Worm (Caenorhabditis elegans) whole organism, late embryonic: ENCODE measurements around the gene ZK666.11.

Source experiments
- C08G9.2 ChIP-seq: sonication (generic microtip); optimal IDR thresholded peaks from 2 replicates; lab custom pipeline; 2016; ENCODE audit warnings: mild to moderate bottlenecking, missing genetic modification characterization, moderate library complexity, missing compliant biosample characterization
- C38D4.7 ChIP-seq: fragments of 200-800 bp; sonication (Bioruptor generic); optimal IDR thresholded peaks from 2 replicates; lab custom pipeline; 2018; ENCODE audit warnings: mild to moderate bottlenecking, missing genetic modification characterization, moderate library complexity, missing compliant biosample characterization
- K09A11.1 ChIP-seq: sonication (generic microtip); optimal IDR thresholded peaks from 2 replicates; lab custom pipeline; 2017; ENCODE audit warnings: antibody characterized with exemption, mild to moderate bottlenecking, missing genetic modification characterization, missing compliant biosample characterization; ENCODE audit not compliant: insufficient read depth
- ceh-14 ChIP-seq: sonication (generic microtip); optimal IDR thresholded peaks from 2 replicates; lab custom pipeline; 2016; ENCODE audit warnings: missing genotype, missing genetic modification characterization, missing compliant biosample characterization
- ceh-18 ChIP-seq: sonication (generic microtip); optimal IDR thresholded peaks from 2 replicates; lab custom pipeline; 2016; ENCODE audit warnings: missing genetic modification characterization, missing compliant biosample characterization
- ceh-19 ChIP-seq: fragments of 200-800 bp; sonication (Bioruptor generic); optimal IDR thresholded peaks from 2 replicates; lab custom pipeline; 2018; ENCODE audit warnings: mild to moderate bottlenecking, missing genetic modification characterization, missing compliant biosample characterization
- ceh-22 ChIP-seq: sonication (generic microtip); optimal IDR thresholded peaks from 2 replicates; lab custom pipeline; 2017; ENCODE audit warnings: missing biosample characterization, missing genetic modification characterization
- ceh-24 ChIP-seq: sonication (generic microtip); optimal IDR thresholded peaks from 2 replicates; lab custom pipeline; 2016; ENCODE audit warnings: mild to moderate bottlenecking, missing genetic modification characterization, missing compliant biosample characterization
- ceh-31 ChIP-seq: sonication (generic microtip); optimal IDR thresholded peaks from 2 replicates; lab custom pipeline; 2016; ENCODE audit warnings: missing genetic modification characterization, missing compliant biosample characterization
- ceh-48 ChIP-seq: sonication (generic microtip); optimal IDR thresholded peaks from 2 replicates; lab custom pipeline; 2016; ENCODE audit warnings: missing genetic modification characterization, inconsistent platforms, missing compliant biosample characterization
- che-1 ChIP-seq: sonication (generic microtip); optimal IDR thresholded peaks from 2 replicates; lab custom pipeline; 2016; ENCODE audit warnings: mild to moderate bottlenecking, missing genetic modification characterization, missing compliant biosample characterization
- dmd-4 ChIP-seq: sonication (generic microtip); optimal IDR thresholded peaks from 2 replicates; lab custom pipeline; 2016; ENCODE audit warnings: borderline replicate concordance, missing genetic modification characterization, missing compliant biosample characterization
- dve-1 ChIP-seq: sonication (generic microtip); optimal IDR thresholded peaks from 2 replicates; lab custom pipeline; 2017; ENCODE audit warnings: antibody characterized with exemption, mild to moderate bottlenecking, missing genetic modification characterization, missing compliant biosample characterization
- eyg-1 ChIP-seq: sonication (generic microtip); optimal IDR thresholded peaks from 2 replicates; lab custom pipeline; 2016; ENCODE audit warnings: missing genotype, missing genetic modification characterization, missing compliant biosample characterization
- fax-1 ChIP-seq: sonication (generic microtip); optimal IDR thresholded peaks from 2 replicates; lab custom pipeline; 2016; ENCODE audit warnings: missing genotype, missing genetic modification characterization, missing compliant biosample characterization
- fkh-10 ChIP-seq: fragments of 150-350 bp; optimal IDR thresholded peaks from 2 replicates; lab custom pipeline; 2014; ENCODE audit warnings: missing biosample characterization, missing genetic modification reagents, missing genetic modification characterization
- hlh-13 ChIP-seq: fragments of 200-800 bp; sonication (Bioruptor generic); optimal IDR thresholded peaks from 2 replicates; lab custom pipeline; 2018; ENCODE audit warnings: mild to moderate bottlenecking, missing genetic modification characterization, missing compliant biosample characterization
- hlh-30 ChIP-seq: sonication (generic microtip); optimal IDR thresholded peaks from 2 replicates; lab custom pipeline; 2017; ENCODE audit warnings: antibody characterized with exemption, missing genetic modification characterization, missing compliant biosample characterization; ENCODE audit not compliant: insufficient read depth
- hlh-6 ChIP-seq: sonication (generic microtip); optimal IDR thresholded peaks from 2 replicates; lab custom pipeline; 2016; ENCODE audit warnings: missing genotype, missing genetic modification characterization, missing compliant biosample characterization
- hlh-8 ChIP-seq: sonication (generic microtip); optimal IDR thresholded peaks from 2 replicates; lab custom pipeline; 2016; ENCODE audit warnings: missing genotype, missing genetic modification characterization, missing compliant biosample characterization
- lim-6 ChIP-seq: sonication (generic microtip); optimal IDR thresholded peaks from 2 replicates; lab custom pipeline; 2016; ENCODE audit warnings: missing genetic modification characterization, missing compliant biosample characterization
- lin-11 ChIP-seq: fragments of 200-800 bp; sonication (Bioruptor generic); optimal IDR thresholded peaks from 2 replicates; lab custom pipeline; 2018; ENCODE audit warnings: mild to moderate bottlenecking, missing genetic modification characterization, missing compliant biosample characterization
- madf-2 ChIP-seq: sonication (generic microtip); optimal IDR thresholded peaks from 2 replicates; lab custom pipeline; 2017; ENCODE audit warnings: missing genetic modification characterization, missing compliant biosample characterization
- nhr-11 ChIP-seq: fragments of 150-350 bp; optimal IDR thresholded peaks from 2 replicates; lab custom pipeline; 2014; ENCODE audit warnings: missing biosample characterization, missing genetic modification characterization
- pax-1 ChIP-seq: fragments of 150-350 bp; optimal IDR thresholded peaks from 2 replicates; lab custom pipeline; 2014; ENCODE audit warnings: missing biosample characterization, missing genetic modification characterization
- pha-4 ChIP-seq: fragments of 150-350 bp; optimal IDR thresholded peaks from 2 replicates; lab custom pipeline; 2018; ENCODE audit warnings: missing biosample characterization, missing genetic modification reagents, missing genetic modification characterization
- pros-1 ChIP-seq: fragments of 150-350 bp; optimal IDR thresholded peaks from 2 replicates; lab custom pipeline; 2014; ENCODE audit warnings: missing biosample characterization, missing genetic modification reagents, missing genetic modification characterization
- ref-2 ChIP-seq: sonication (generic microtip); optimal IDR thresholded peaks from 2 replicates; lab custom pipeline; 2016; ENCODE audit warnings: missing genetic modification characterization, missing compliant biosample characterization
- tbx-2 ChIP-seq: sonication (generic microtip); optimal IDR thresholded peaks from 2 replicates; lab custom pipeline; 2016; ENCODE audit warnings: missing genetic modification characterization, missing compliant biosample characterization
- ttx-3 ChIP-seq: sonication (generic microtip); optimal IDR thresholded peaks from 2 replicates; lab custom pipeline; 2016; ENCODE audit warnings: missing genetic modification reagents, missing genetic modification characterization, missing compliant biosample characterization
- unc-3 ChIP-seq, 2 experiments: fragments of 200-800 bp in 1 of 2; sonication (Bioruptor generic) in 1 of 2; sonication (generic microtip) in 1 of 2; conservative IDR thresholded peaks in 1 of 2; optimal IDR thresholded peaks in 1 of 2; 2 replicates each; pipeline versions ENCODE4 v1.3.6 to Lab custom; 2016 to 2022; ENCODE audit warnings: missing compliant biosample characterization in 2 of 2, missing genetic modification characterization in 2 of 2, missing genetic modification reagents in 1 of 2
- unc-42 ChIP-seq: sonication (generic microtip); optimal IDR thresholded peaks from 2 replicates; lab custom pipeline; 2016; ENCODE audit warnings: missing genotype, missing genetic modification characterization, missing compliant biosample characterization
- unc-55 ChIP-seq: sonication (generic microtip); optimal IDR thresholded peaks from 2 replicates; lab custom pipeline; 2017; ENCODE audit warnings: missing biosample characterization, missing genetic modification reagents, missing genetic modification characterization
- zip-5 ChIP-seq: sonication (generic microtip); optimal IDR thresholded peaks from 2 replicates; lab custom pipeline; 2016; ENCODE audit warnings: missing genetic modification characterization, missing compliant biosample characterization
- ztf-16 ChIP-seq: sonication (generic microtip); optimal IDR thresholded peaks from 2 replicates; lab custom pipeline; 2017; ENCODE audit warnings: missing genetic modification characterization, missing compliant biosample characterization

ZK666.11 gene

ce11 chrII:10510242-10510641 lies 27.9 kb downstream of the ZK666.11 start, which contains the start of gene F59B10.3:
TSS of gene F59B10.3 (plus strand) at chrII:10510542.
- no peak for TF ChIP-seq tbx-2 (tag; lab: Kevin White, UChicago)
- no peak for TF ChIP-seq nhr-11 (tag; lab: Kevin White, UChicago)
- TF ChIP-seq unc-3 (GFP tag; conservative IDR thresholded peaks at IDR 0.05; lab: Robert Waterston, UW), result no peak
- TF ChIP-seq unc-3 (tag; optimal IDR thresholded peaks at IDR 0.05; lab: Kevin White, UChicago), result no peak
- TF ChIP-seq ceh-24 (tag; lab: Kevin White, UChicago), result no peak

ce11 chrII:10513377-10513776 lies 31.1 kb downstream of the ZK666.11 start:
- TF ChIP-seq ceh-19 (GFP tag; lab: Kevin White, UChicago) (no peak), lim-6 (tag; lab: Kevin White, UChicago) (no peak), fkh-10 (GFP tag; lab: Kevin White, UChicago) (no peak)

ce11 chrII:10515422-10515821 lies 33.1 kb downstream of the ZK666.11 start:
- no peak for TF ChIP-seq ztf-16 (tag; lab: Kevin White, UChicago)
- no peak for TF ChIP-seq pax-1 (tag; lab: Kevin White, UChicago)
- no peak for TF ChIP-seq dve-1 (tag; lab: Kevin White, UChicago)
- no peak for TF ChIP-seq ceh-22 (tag; lab: Kevin White, UChicago)
- TF ChIP-seq, all 69 proteins: peak for 0

- no peak for TF ChIP-seq C38D4.7 (GFP tag; lab: Kevin White, UChicago)
- TF ChIP-seq nhr-11 (tag; lab: Kevin White, UChicago), result no peak
- no peak for TF ChIP-seq che-1 (tag; lab: Kevin White, UChicago)
- TF ChIP-seq ceh-31 (tag; lab: Kevin White, UChicago), result no peak
- TF ChIP-seq lin-11 (tag; lab: Kevin White, UChicago), result no peak
- TF ChIP-seq ceh-48 (tag; lab: Kevin White, UChicago), result no peak
- TF ChIP-seq tbx-2 (tag; lab: Kevin White, UChicago), result no peak
- no peak for TF ChIP-seq ztf-16 (tag; lab: Kevin White, UChicago)
- no peak for TF ChIP-seq pha-4 (tag; lab: Kevin White, UChicago)
- no peak for TF ChIP-seq unc-3 (GFP tag; conservative IDR thresholded peaks at IDR 0.05; lab: Robert Waterston, UW)
- no peak for TF ChIP-seq unc-3 (tag; optimal IDR thresholded peaks at IDR 0.05; lab: Kevin White, UChicago)
- TF ChIP-seq zip-5 (tag; lab: Kevin White, UChicago), result no peak
- no peak for TF ChIP-seq hlh-6 (tag; lab: Kevin White, UChicago)
- TF ChIP-seq pros-1 (tag; lab: Kevin White, UChicago), result no peak
These were observed 34.1 kb downstream of the ZK666.11 start for ce11 chrII:10516375-10516774.

- TF ChIP-seq eyg-1 (tag; lab: Kevin White, UChicago), result no peak
- no peak for TF ChIP-seq hlh-30 (tag; lab: Kevin White, UChicago)
These were observed 36.7 kb downstream of the ZK666.11 start, which contains the start of gene F59B10.4 for ce11 chrII:10519017-10519416. TSS of gene F59B10.4 (minus strand) at chrII:10519117.

ce11 chrII:10519863-10520262 lies 37.5 kb downstream of the ZK666.11 start:
- no peak for TF ChIP-seq madf-2
- TF ChIP-seq ceh-14 (tag; lab: Kevin White, UChicago), result no peak
- TF ChIP-seq nhr-11 (tag; lab: Kevin White, UChicago), result no peak
- TF ChIP-seq pros-1 (tag; lab: Kevin White, UChicago), result no peak
- TF ChIP-seq unc-55 (GFP tag; lab: Kevin White, UChicago), result no peak
- TF ChIP-seq ceh-18 (tag; lab: Kevin White, UChicago), result no peak
- no peak for TF ChIP-seq C08G9.2 (tag; lab: Kevin White, UChicago)
- no peak for TF ChIP-seq hlh-8 (tag; lab: Kevin White, UChicago)
- no peak for TF ChIP-seq K09A11.1 (tag; lab: Kevin White, UChicago)
- no peak for TF ChIP-seq pax-1 (tag; lab: Kevin White, UChicago)
- no peak for TF ChIP-seq ref-2
- TF ChIP-seq ceh-19 (GFP tag; lab: Kevin White, UChicago), result no peak
- TF ChIP-seq fax-1 (tag; lab: Kevin White, UChicago), result no peak
- no peak for TF ChIP-seq dmd-4 (tag; lab: Kevin White, UChicago)
- TF ChIP-seq unc-42, result no peak
- TF ChIP-seq ttx-3 (tag; lab: Kevin White, UChicago), result no peak
- no peak for TF ChIP-seq hlh-13 (GFP tag; lab: Kevin White, UChicago)
- TF ChIP-seq, all 69 proteins: peak for 0
